Fruit fly (Drosophila melanogaster): ENCODE measurements around the gene nudC.

DNA sequence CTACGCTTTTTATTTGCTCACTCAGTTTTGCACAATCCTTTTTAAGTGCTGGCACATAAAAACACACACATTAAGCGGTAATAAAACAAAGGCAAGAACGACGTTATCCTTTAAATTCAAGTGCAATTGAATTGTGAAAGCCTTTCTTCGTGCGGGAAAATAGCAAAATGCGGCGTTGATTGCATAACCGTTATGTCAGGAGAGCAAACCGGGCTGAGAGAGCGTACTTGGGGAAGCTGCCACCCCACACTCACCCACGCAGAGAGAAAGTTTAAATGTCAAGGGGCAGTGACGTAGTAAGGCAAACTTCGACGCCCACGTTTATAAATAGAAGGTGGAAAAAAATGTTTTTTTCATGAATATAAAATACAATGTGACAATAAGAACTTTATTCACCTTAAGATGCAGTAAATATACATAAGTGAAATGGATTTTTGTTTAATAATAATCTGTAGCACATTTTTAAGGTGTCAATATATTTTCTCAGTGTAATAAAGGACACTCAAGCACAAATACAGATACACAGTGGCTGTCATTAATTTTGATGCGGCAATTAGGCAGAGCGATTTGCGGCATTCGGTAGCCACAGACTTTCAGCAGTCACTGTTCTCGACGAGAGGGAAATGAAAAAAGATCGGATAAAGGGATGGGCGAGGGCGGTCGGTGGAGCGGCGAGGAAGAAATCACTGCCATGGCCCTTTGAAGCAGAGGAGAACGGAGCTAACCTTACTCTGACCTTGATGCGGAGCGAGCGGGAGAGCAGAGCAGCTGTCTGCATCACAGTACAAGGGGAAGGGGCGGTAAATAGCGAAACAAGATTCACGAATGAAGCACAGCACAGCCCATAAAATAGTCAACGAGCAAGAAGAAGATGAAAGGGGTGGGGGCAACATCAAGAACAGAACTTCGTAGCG is 1.3 kb downstream of the nudC start:
- TF ChIP-seq Met (GFP tag; optimal IDR thresholded peaks at IDR 0.05) (peak; percentile 59), OdsH (GFP tag; optimal IDR thresholded peaks at IDR 0.05) (peak; percentile 53), topi (GFP tag; optimal IDR thresholded peaks at IDR 0.05) (peak; percentile 56), CG16779 (tag; optimal IDR thresholded peaks at IDR 0.05) (no peak), acj6 (GFP tag; optimal IDR thresholded peaks at IDR 0.05) (peak; percentile 51), cyc (GFP tag; optimal IDR thresholded peaks at IDR 0.05) (peak; percentile 36), dsx (GFP tag; optimal IDR thresholded peaks at IDR 0.05; ENCODE audit: poor library complexity, severe bottlenecking) (peak; percentile 52), salr (GFP tag; optimal IDR thresholded peaks at IDR 0.05) (peak; percentile 48 to 55), CG8319 (GFP tag; optimal IDR thresholded peaks at IDR 0.05) (no peak), dac (GFP tag; optimal IDR thresholded peaks at IDR 0.05) (no peak), pdm3 (GFP tag; optimal IDR thresholded peaks at IDR 0.05) (peak; percentile 56), CG3919 (GFP tag; optimal IDR thresholded peaks at IDR 0.05) (peak; percentile 48)

All from whole organism, prepupa.